Fruit fly (Drosophila melanogaster) whole organism, embryonic: Measurements from ENCODE around the gene CG4596.

Source experiments
- CG10274 ChIP-seq: fragments of 200-800 bp; sonication (Bioruptor generic); optimal IDR thresholded peaks from 3 replicates; lab custom pipeline; 2017; ENCODE audit warnings: missing biosample characterization, mild to moderate bottlenecking, missing genetic modification characterization
- CG12236 ChIP-seq: fragments of 200-800 bp; sonication (Bioruptor generic); optimal IDR thresholded peaks from 2 replicates; lab custom pipeline; 2016; ENCODE audit warnings: missing biosample characterization, missing genetic modification characterization
- CG13287 ChIP-seq: fragments of 200-800 bp; sonication (Bioruptor generic); IDR thresholded peaks from 2 replicates; pipeline ENCODE4 v1.3.6; 2022; ENCODE audit warnings: missing biosample characterization, missing genetic modification characterization; ENCODE audit not compliant: partially characterized antibody
- CG13624 ChIP-seq: fragments of 200-800 bp; sonication (Bioruptor generic); optimal IDR thresholded peaks from 2 replicates; lab custom pipeline; 2016; ENCODE audit warnings: missing biosample characterization, missing genetic modification characterization
- CG16813 ChIP-seq: fragments of 200-800 bp; sonication (Bioruptor generic); IDR thresholded peaks from 3 replicates; pipeline ENCODE4 v1.3.6; 2022; ENCODE audit warnings: missing biosample characterization, missing genetic modification characterization; ENCODE audit not compliant: partially characterized antibody
- CG17186 ChIP-seq: fragments of 200-800 bp; sonication (Bioruptor generic); optimal IDR thresholded peaks from 3 replicates; lab custom pipeline; 2017; ENCODE audit warnings: missing biosample characterization, missing genetic modification reagents, missing genetic modification characterization
- CG17385 ChIP-seq: fragments of 200-800 bp; sonication (Bioruptor generic); optimal IDR thresholded peaks from 3 replicates; lab custom pipeline; 2018; ENCODE audit warnings: missing biosample characterization, mild to moderate bottlenecking, missing genetic modification characterization
- CG17802 ChIP-seq: fragments of 200-800 bp; sonication (Bioruptor generic); optimal IDR thresholded peaks from 2 replicates; lab custom pipeline; 2018; ENCODE audit warnings: missing biosample characterization, mild to moderate bottlenecking, missing genetic modification characterization, moderate library complexity
- CG1792 ChIP-seq: fragments of 200-800 bp; sonication (Bioruptor generic); optimal IDR thresholded peaks from 2 replicates; lab custom pipeline; 2016; ENCODE audit warnings: missing biosample characterization, missing genetic modification characterization
- CG18262 ChIP-seq: fragments of 200-800 bp; optimal IDR thresholded peaks from 3 replicates; lab custom pipeline; 2019; ENCODE audit warnings: missing biosample characterization, mild to moderate bottlenecking, missing genetic modification characterization, moderate library complexity
- CG18599 ChIP-seq: fragments of 200-800 bp; sonication (Bioruptor generic); optimal IDR thresholded peaks from 3 replicates; lab custom pipeline; 2017; ENCODE audit warnings: missing biosample characterization, missing genetic modification characterization, mild to moderate bottlenecking, moderate library complexity, missing genetic modification reagents
- CG2199 ChIP-seq: fragments of 200-800 bp; sonication (Bioruptor generic); IDR thresholded peaks from 3 replicates; pipeline ENCODE4 v1.3.6; 2022; ENCODE audit warnings: missing biosample characterization, missing genetic modification characterization
- CG2678 ChIP-seq: fragments of 200-800 bp; sonication (Bioruptor generic); optimal IDR thresholded peaks from 3 replicates; lab custom pipeline; 2019; ENCODE audit warnings: missing biosample characterization, mild to moderate bottlenecking, missing genetic modification characterization, moderate library complexity
- CG31441 ChIP-seq: fragments of 200-800 bp; sonication (Bioruptor generic); IDR thresholded peaks from 2 replicates; pipeline ENCODE4 v1.3.6; 2022; ENCODE audit warnings: missing biosample characterization, missing genetic modification characterization
- CG32772 ChIP-seq: fragments of 200-800 bp; sonication (Bioruptor generic); IDR thresholded peaks from 2 replicates; pipeline ENCODE4 v1.3.6; 2022; ENCODE audit warnings: missing biosample characterization, missing genetic modification characterization
- CG3281 ChIP-seq: fragments of 200-800 bp; sonication (Bioruptor generic); optimal IDR thresholded peaks from 3 replicates; lab custom pipeline; 2017; ENCODE audit warnings: missing biosample characterization, mild to moderate bottlenecking, missing genetic modification characterization
- CG33557 ChIP-seq: fragments of 200-800 bp; sonication (Bioruptor generic); optimal IDR thresholded peaks from 2 replicates; lab custom pipeline; 2019; ENCODE audit warnings: missing biosample characterization, mild to moderate bottlenecking, missing genetic modification characterization, moderate library complexity
- CG3838 ChIP-seq: fragments of 200-800 bp; sonication (Bioruptor generic); optimal IDR thresholded peaks from 3 replicates; lab custom pipeline; 2016; ENCODE audit warnings: missing biosample characterization, missing genetic modification characterization
- CG4854 ChIP-seq: fragments of 200-800 bp; sonication (Bioruptor generic); optimal IDR thresholded peaks from 2 replicates; lab custom pipeline; 2016; ENCODE audit warnings: missing biosample characterization, missing genetic modification characterization, inconsistent platforms
- CG5180 ChIP-seq: fragments of 200-800 bp; sonication (Bioruptor generic); optimal IDR thresholded peaks from 3 replicates; lab custom pipeline; 2017; ENCODE audit warnings: missing biosample characterization, missing genetic modification characterization, mild to moderate bottlenecking, moderate library complexity, missing genetic modification reagents
- CG6654 ChIP-seq: fragments of 200-800 bp; sonication (Bioruptor generic); optimal IDR thresholded peaks from 2 replicates; lab custom pipeline; 2017; ENCODE audit warnings: missing biosample characterization, mild to moderate bottlenecking, missing genetic modification characterization
- CG6765 ChIP-seq: fragments of 200-800 bp; sonication (Bioruptor generic); optimal IDR thresholded peaks from 3 replicates; lab custom pipeline; 2017; ENCODE audit warnings: missing biosample characterization, mild to moderate bottlenecking, missing genetic modification characterization
- CG7556 ChIP-seq: fragments of 200-800 bp; sonication (Bioruptor generic); optimal IDR thresholded peaks from 2 replicates; lab custom pipeline; 2017; ENCODE audit warnings: missing biosample characterization, mild to moderate bottlenecking, missing genetic modification characterization
- CG8765 ChIP-seq: fragments of 200-800 bp; sonication (Bioruptor generic); IDR thresholded peaks from 2 replicates; pipeline ENCODE4 v1.3.6; 2022; ENCODE audit warnings: missing biosample characterization, missing genetic modification characterization
- D ChIP-seq, 2 experiments: fragments of 200-800 bp in 1 of 2; fragments of >200 bp in 1 of 2; sonication (Bioruptor generic) in 1 of 2; optimal IDR thresholded peaks; 2 replicates in 1 of 2; 3 replicates in 1 of 2; lab custom pipeline; 2017; ENCODE audit warnings: mild to moderate bottlenecking in 1 of 2, missing biosample characterization in 1 of 2, missing genetic modification characterization in 1 of 2, missing genetic modification reagents in 1 of 2
- Dad ChIP-seq: fragments of 200-800 bp; sonication (Bioruptor generic); optimal IDR thresholded peaks from 3 replicates; lab custom pipeline; 2016; ENCODE audit warnings: missing biosample characterization, missing genetic modification characterization
- E2f2 ChIP-seq: fragments of 200-800 bp; sonication (Bioruptor generic); IDR thresholded peaks from 2 replicates; pipeline ENCODE4 v1.3.6; 2022; ENCODE audit warnings: missing biosample characterization, missing genetic modification characterization
- Ets65A ChIP-seq: fragments of 200-800 bp; sonication (Bioruptor generic); peaks from one replicate; lab custom pipeline; 2016; ENCODE audit warnings: missing biosample characterization, missing genetic modification characterization
- HLHmδ ChIP-seq: fragments of 200-800 bp; sonication (Bioruptor generic); optimal IDR thresholded peaks from 2 replicates; lab custom pipeline; 2018; ENCODE audit warnings: missing biosample characterization, mild to moderate bottlenecking, missing genetic modification characterization, moderate library complexity
- Hr3 ChIP-seq: fragments of 200-800 bp; sonication (Bioruptor generic); optimal IDR thresholded peaks from 3 replicates; lab custom pipeline; 2016; ENCODE audit warnings: missing biosample characterization, missing genetic modification characterization
- Neu2 ChIP-seq: fragments of 200-800 bp; sonication (Bioruptor generic); optimal IDR thresholded peaks from 3 replicates; lab custom pipeline; 2016; ENCODE audit warnings: missing biosample characterization, missing genetic modification characterization, borderline replicate concordance
- Oli ChIP-seq: fragments of 200-800 bp; sonication (Bioruptor generic); optimal IDR thresholded peaks from 2 replicates; lab custom pipeline; 2018; ENCODE audit warnings: missing biosample characterization, mild to moderate bottlenecking, missing genetic modification characterization, moderate library complexity
- Opbp ChIP-seq: fragments of 200-800 bp; sonication (Bioruptor generic); IDR thresholded peaks from 3 replicates; pipeline ENCODE4 v1.3.6; 2022; ENCODE audit warnings: missing biosample characterization, missing genetic modification characterization; ENCODE audit not compliant: partially characterized antibody
- YL-1 ChIP-seq: fragments of 200-800 bp; sonication (Bioruptor generic); optimal IDR thresholded peaks from 3 replicates; lab custom pipeline; 2017; ENCODE audit warnings: missing biosample characterization, mild to moderate bottlenecking, missing genetic modification characterization
- ap ChIP-seq: fragments of 200-800 bp; sonication (Bioruptor generic); IDR thresholded peaks from 2 replicates; pipeline ENCODE4 v1.3.6; 2022; ENCODE audit warnings: missing biosample characterization, missing genetic modification characterization
- ci ChIP-seq: fragments of 200-800 bp; sonication (Bioruptor generic); IDR thresholded peaks from 3 replicates; pipeline ENCODE4 v1.3.6; 2022; ENCODE audit warnings: missing biosample characterization, missing genetic modification characterization
- croc ChIP-seq: fragments of 200-800 bp; sonication (Bioruptor generic); conservative IDR thresholded peaks from 3 replicates; pipeline ENCODE4 v1.3.6; 2022; ENCODE audit warnings: missing biosample characterization, missing genetic modification characterization
- dan ChIP-seq: fragments of 200-800 bp; sonication (Bioruptor generic); IDR thresholded peaks from 2 replicates; pipeline ENCODE4 v1.3.6; 2022; ENCODE audit warnings: missing biosample characterization, missing genetic modification characterization
- hb ChIP-seq: fragments of 200-800 bp; sonication (Bioruptor generic); IDR thresholded peaks from 3 replicates; pipeline ENCODE4 v1.3.6; 2022; ENCODE audit warnings: missing biosample characterization, missing genetic modification characterization; ENCODE audit not compliant: partially characterized antibody
- jing ChIP-seq: fragments of 200-800 bp; sonication (Bioruptor generic); optimal IDR thresholded peaks from 2 replicates; lab custom pipeline; 2018; ENCODE audit warnings: missing biosample characterization, mild to moderate bottlenecking, missing genetic modification characterization
- knrl ChIP-seq: fragments of 200-800 bp; sonication (Bioruptor generic); IDR thresholded peaks from 3 replicates; pipeline ENCODE4 v1.3.6; 2022; ENCODE audit warnings: missing biosample characterization, missing genetic modification characterization; ENCODE audit not compliant: partially characterized antibody
- nau ChIP-seq: fragments of 200-800 bp; sonication (Bioruptor generic); optimal IDR thresholded peaks from 3 replicates; lab custom pipeline; 2017; ENCODE audit warnings: missing biosample characterization, mild to moderate bottlenecking, missing genetic modification characterization, missing genetic modification reagents
- run ChIP-seq: fragments of 200-800 bp; sonication (Bioruptor generic); optimal IDR thresholded peaks from 3 replicates; lab custom pipeline; 2018; ENCODE audit warnings: missing biosample characterization, mild to moderate bottlenecking, missing genetic modification characterization
- sens ChIP-seq: fragments of 200-800 bp; sonication (Bioruptor generic); peaks from one replicate; lab custom pipeline; 2016; ENCODE audit warnings: missing biosample characterization, missing genetic modification characterization
- shn ChIP-seq: fragments of 200-800 bp; sonication (Bioruptor generic); optimal IDR thresholded peaks from 3 replicates; lab custom pipeline; 2016; ENCODE audit warnings: missing biosample characterization, missing genetic modification characterization
- sim ChIP-seq: fragments of 200-800 bp; sonication (Bioruptor generic); IDR thresholded peaks from 2 replicates; pipeline ENCODE4 v1.3.6; 2022; ENCODE audit warnings: missing biosample characterization, missing genetic modification characterization
- sisA ChIP-seq: fragments of 200-800 bp; sonication (Bioruptor generic); IDR thresholded peaks from 2 replicates; pipeline ENCODE4 v1.3.6; 2022; ENCODE audit warnings: missing biosample characterization, missing genetic modification characterization
- sqz ChIP-seq: fragments of 200-800 bp; sonication (Bioruptor generic); optimal IDR thresholded peaks from 3 replicates; lab custom pipeline; 2018; ENCODE audit warnings: missing biosample characterization, mild to moderate bottlenecking, missing genetic modification characterization

The CG4596 gene

DNA sequence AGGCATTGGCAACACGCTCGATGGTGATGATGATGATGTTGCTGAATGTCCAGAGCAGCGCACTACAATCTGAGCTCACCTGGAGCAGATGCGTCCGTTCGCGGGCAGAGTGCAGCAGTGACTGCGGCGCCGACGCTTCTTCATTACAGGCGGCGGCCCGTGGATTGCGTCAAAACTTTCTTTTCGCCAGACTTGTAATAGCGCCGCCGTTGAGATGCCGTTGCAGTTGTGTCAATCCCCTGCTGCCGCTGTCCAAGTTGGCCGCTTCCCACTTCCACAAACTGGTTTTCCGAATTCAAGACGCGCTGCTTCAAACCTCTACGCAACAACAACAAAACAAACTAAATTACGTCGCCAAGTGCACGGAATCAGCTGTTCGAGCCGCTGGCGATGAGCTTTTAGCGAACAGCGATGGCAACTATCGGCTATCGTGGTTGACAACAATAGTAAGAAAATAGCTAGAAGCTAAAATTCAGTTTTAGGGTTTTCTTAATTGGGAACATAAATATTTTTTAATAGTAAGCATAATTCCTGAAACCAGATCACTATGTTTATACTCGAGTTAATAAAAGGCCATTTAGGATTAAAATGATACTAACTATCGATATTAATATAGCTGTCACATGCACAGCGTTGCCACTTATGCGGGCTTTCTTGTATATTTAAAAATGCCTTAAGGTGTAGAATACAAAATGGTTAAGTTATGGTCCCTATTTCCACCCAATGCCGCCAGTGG, 9.2 kb downstream of the CG4596 start, which contains the start of gene Tpc1 (continued):
- TF ChIP-seq HLHmδ (GFP tag; lab: Kevin White, UChicago) (peak; percentile 36), Neu2 (GFP tag; lab: Kevin White, UChicago) (no peak), hb (GFP tag; lab: Robert Waterston, UW) (peak; percentile 71), CG33557 (no peak), CG10274 (GFP tag; lab: Kevin White, UChicago) (no peak), knrl (GFP tag; lab: Robert Waterston, UW) (peak; percentile 90), CG12236 (GFP tag; lab: Kevin White, UChicago) (no peak), Ets65A (GFP tag; lab: Kevin White, UChicago) (peak; percentile 49), CG2199 (GFP tag; lab: Robert Waterston, UW) (no peak), CG3838 (GFP tag; lab: Kevin White, UChicago) (no peak), CG18262 (tag; lab: Kevin White, UChicago) (peak; percentile 0), CG17802 (tag; lab: Kevin White, UChicago) (no peak), CG13624 (peak; percentile 81), CG3281 (GFP tag; lab: Kevin White, UChicago) (peak; percentile 8), YL-1 (peak; percentile 23), CG8765 (GFP tag; lab: Robert Waterston, UW) (no peak), ap (GFP tag; lab: Robert Waterston, UW) (no peak), CG13287 (GFP tag; lab: Robert Waterston, UW) (peak; percentile 92), CG2678 (peak; percentile 33), dan (GFP tag; lab: Robert Waterston, UW) (no peak), CG16813 (GFP tag; lab: Robert Waterston, UW) (peak; percentile 89), run (tag; lab: Kevin White, UChicago) (no peak), croc (GFP tag; lab: Robert Waterston, UW) (no peak), Oli (tag; lab: Kevin White, UChicago) (no peak), CG6654 (GFP tag; lab: Kevin White, UChicago) (no peak), ci (GFP tag; lab: Robert Waterston, UW) (peak; percentile 50; the same call in 1 of the 3 replicates), D (optimal IDR thresholded peaks at IDR 0.05; lab: Kevin White, UChicago) (no peak), D (GFP tag; optimal IDR thresholded peaks at IDR 0.05; lab: Kevin White, UChicago) (no peak), sqz (GFP tag; lab: Kevin White, UChicago) (no peak), sens (GFP tag; lab: Kevin White, UChicago) (peak; percentile 91), CG32772 (GFP tag; lab: Robert Waterston, UW) (no peak), CG31441 (peak; percentile 23; the same call in 1 of the 2 replicates), CG1792 (GFP tag; lab: Kevin White, UChicago) (no peak), CG18599 (GFP tag; lab: Kevin White, UChicago) (peak; percentile 8), Dad (peak; percentile 29), CG17186 (GFP tag; lab: Kevin White, UChicago) (no peak), Opbp (GFP tag; lab: Robert Waterston, UW) (peak; percentile 69), CG4854 (peak; percentile 54), shn (peak; percentile 10), sim (GFP tag; lab: Robert Waterston, UW) (no peak), E2f2 (GFP tag; lab: Robert Waterston, UW) (peak; percentile 94), CG17385 (GFP tag; lab: Kevin White, UChicago) (peak; percentile 13), sisA (no peak; the same call in 1 of the 2 replicates), Hr3 (GFP tag; lab: Kevin White, UChicago) (peak; percentile 23), nau (GFP tag; lab: Kevin White, UChicago) (no peak), CG6765 (GFP tag; lab: Kevin White, UChicago) (no peak), jing (GFP tag; lab: Kevin White, UChicago) (no peak), CG7556 (GFP tag; lab: Kevin White, UChicago) (no peak), CG5180 (GFP tag; lab: Kevin White, UChicago) (peak; percentile 94)
